Worm (Caenorhabditis elegans) whole organism, L2 larva: Measurements from ENCODE around the gene T28A8.8.

Experiments
- ama-1 ChIP-seq: fragments of 150-350 bp; optimal IDR thresholded peaks from 2 replicates; lab custom pipeline; 2018; ENCODE audit warnings: inconsistent platforms
- ceh-82 ChIP-seq: fragments of 150-350 bp; optimal IDR thresholded peaks from 2 replicates; lab custom pipeline; 2014; ENCODE audit warnings: missing biosample characterization, missing genetic modification characterization
- gmeb-1 ChIP-seq: fragments of 150-350 bp; optimal IDR thresholded peaks from 2 replicates; lab custom pipeline; 2014; ENCODE audit warnings: missing biosample characterization, missing genetic modification characterization

DNA sequence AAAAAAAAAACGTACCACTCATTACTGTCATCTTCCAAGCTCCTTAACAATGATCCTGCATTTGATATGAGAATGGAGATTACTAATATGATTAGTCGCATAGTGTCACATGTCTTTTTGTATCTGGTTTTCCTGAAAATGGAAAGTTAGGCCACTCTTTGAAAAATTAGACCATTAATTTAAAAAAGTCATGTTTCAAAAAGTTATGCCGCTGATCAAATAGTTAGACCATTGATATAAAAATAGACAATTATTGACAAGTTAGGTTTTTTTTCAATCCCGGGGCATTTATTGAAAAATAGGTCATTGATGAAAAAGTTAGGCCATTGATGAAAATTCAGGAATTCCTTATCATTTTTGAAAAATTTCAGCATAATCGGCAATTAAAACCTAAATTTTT lies 18.6 kb upstream of the T28A8.8 start, which contains the start of gene acc-4:
- TF ChIP-seq ceh-82 (tag; lab: Kevin White, UChicago): no peak
- no peak for TF ChIP-seq gmeb-1 (tag; lab: Kevin White, UChicago)
- no peak for TF ChIP-seq ama-1 (lab: Kevin White, UChicago)
